Worm (Caenorhabditis elegans) whole organism, L1 larva: Measurements from ENCODE around the gene F09E5.8.

ENCODE experiments used
- C04F5.9 ChIP-seq: sonication (generic microtip); optimal IDR thresholded peaks from 2 replicates; lab custom pipeline; 2016; ENCODE audit warnings: missing genetic modification characterization, missing compliant biosample characterization
- C34B4.2 ChIP-seq: sonication (generic microtip); optimal IDR thresholded peaks from 2 replicates; lab custom pipeline; 2017; ENCODE audit warnings: mild to moderate bottlenecking, missing genetic modification characterization, missing compliant biosample characterization
- F16B12.6 ChIP-seq: fragments of 150-350 bp; optimal IDR thresholded peaks from 2 replicates; lab custom pipeline; 2014; ENCODE audit warnings: missing biosample characterization, missing genetic modification characterization
- aly-2 ChIP-seq: fragments of 150-350 bp; optimal IDR thresholded peaks from 2 replicates; lab custom pipeline; 2014; ENCODE audit warnings: missing biosample characterization, missing genetic modification characterization
- ama-1 ChIP-seq: fragments of 150-350 bp; optimal IDR thresholded peaks from 2 replicates; lab custom pipeline; 2014
- ceh-82 ChIP-seq, 3 experiments: fragments of 150-350 bp in 1 of 3; sonication (generic microtip) in 2 of 3; optimal IDR thresholded peaks; 2 replicates each; lab custom pipeline; 2014 to 2017; ENCODE audit warnings: missing biosample characterization in 3 of 3, missing genetic modification characterization in 3 of 3
- ceh-88 ChIP-seq: fragments of 200-800 bp; sonication (Bioruptor generic); IDR thresholded peaks from 2 replicates; pipeline ENCODE4 v1.3.6; 2022; ENCODE audit warnings: missing genetic modification characterization, missing compliant biosample characterization
- ceh-90 ChIP-seq: sonication (generic microtip); optimal IDR thresholded peaks from 2 replicates; lab custom pipeline; 2016; ENCODE audit warnings: missing genetic modification characterization, missing compliant biosample characterization
- ces-1 ChIP-seq: fragments of 150-350 bp; optimal IDR thresholded peaks from 2 replicates; lab custom pipeline; 2014; ENCODE audit warnings: missing biosample characterization, missing genetic modification reagents, missing genetic modification characterization
- dpl-1 ChIP-seq, 3 experiments: fragments of 150-350 bp in 2 of 3; sonication (generic microtip) in 1 of 3; optimal IDR thresholded peaks; 2 replicates each; lab custom pipeline; 2014 to 2017; ENCODE audit warnings: missing biosample characterization in 3 of 3, missing genetic modification characterization in 3 of 3, missing genetic modification reagents in 3 of 3
- dsc-1 ChIP-seq: sonication (generic microtip); optimal IDR thresholded peaks from 2 replicates; lab custom pipeline; 2016; ENCODE audit warnings: mild to moderate bottlenecking, missing genetic modification characterization, missing compliant biosample characterization
- efl-1 ChIP-seq, 4 experiments: fragments of 150-350 bp; optimal IDR thresholded peaks in 3 of 4; peaks in 1 of 4; 1 replicate in 1 of 4; 2 replicates in 3 of 4; lab custom pipeline; 2014; ENCODE audit warnings: missing biosample characterization in 2 of 4, missing genetic modification characterization in 2 of 4, missing genetic modification reagents in 2 of 4
- efl-3 ChIP-seq: fragments of 200-800 bp; sonication (Bioruptor generic); optimal IDR thresholded peaks from 2 replicates; lab custom pipeline; 2018; ENCODE audit warnings: mild to moderate bottlenecking, missing genetic modification characterization, missing compliant biosample characterization
- egl-27 ChIP-seq, 2 experiments: fragments of 150-350 bp in 1 of 2; sonication (generic microtip); optimal IDR thresholded peaks; 3 replicates each; lab custom pipeline; 2017 to 2018; ENCODE audit warnings: missing biosample characterization in 2 of 2, missing genetic modification characterization in 2 of 2, missing genetic modification reagents in 2 of 2
- elt-3 ChIP-seq, 6 experiments: fragments of 150-350 bp in 1 of 6; sonication (generic microtip); optimal IDR thresholded peaks; 2 replicates each; lab custom pipeline; 2017 to 2018; ENCODE audit warnings: missing biosample characterization in 6 of 6, missing genetic modification characterization in 6 of 6, inconsistent platforms in 1 of 6
- fkh-8 ChIP-seq: sonication (generic microtip); optimal IDR thresholded peaks from 2 replicates; lab custom pipeline; 2016; ENCODE audit warnings: mild to moderate bottlenecking, missing genetic modification characterization, missing compliant biosample characterization
- fos-1 ChIP-seq: fragments of 150-350 bp; optimal IDR thresholded peaks from 2 replicates; lab custom pipeline; 2014; ENCODE audit warnings: missing biosample characterization, missing genetic modification characterization
- grh-1 ChIP-seq: fragments of 200-800 bp; sonication (Bioruptor generic); IDR thresholded peaks from 2 replicates; pipeline ENCODE4 v1.3.6; 2022; ENCODE audit warnings: missing genetic modification reagents, missing genetic modification characterization, missing compliant biosample characterization
- hpl-2 ChIP-seq: fragments of 150-350 bp; optimal IDR thresholded peaks from 2 replicates; lab custom pipeline; 2014; ENCODE audit warnings: missing biosample characterization, missing genetic modification reagents, missing genetic modification characterization
- irx-1 ChIP-seq: sonication (generic microtip); optimal IDR thresholded peaks from 2 replicates; lab custom pipeline; 2016; ENCODE audit warnings: missing genetic modification characterization, missing compliant biosample characterization
- isw-1 ChIP-seq: fragments of 200-800 bp; sonication (Bioruptor generic); IDR thresholded peaks from 2 replicates; pipeline ENCODE4 v1.3.6; 2022; ENCODE audit warnings: missing genetic modification characterization, missing compliant biosample characterization
- lin-13 ChIP-seq: fragments of 150-350 bp; optimal IDR thresholded peaks from 2 replicates; lab custom pipeline; 2014; ENCODE audit warnings: missing biosample characterization, missing genetic modification reagents, missing genetic modification characterization
- lin-14 ChIP-seq: fragments of 200-800 bp; sonication (Bioruptor generic); optimal IDR thresholded peaks from 2 replicates; lab custom pipeline; 2018; ENCODE audit warnings: mild to moderate bottlenecking, missing genetic modification characterization, moderate library complexity, missing compliant biosample characterization
- lin-15B ChIP-seq: fragments of 150-350 bp; sonication (generic microtip); optimal IDR thresholded peaks from 3 replicates; lab custom pipeline; 2014; ENCODE audit warnings: missing biosample characterization, missing genetic modification characterization
- lsy-2 ChIP-seq, 2 experiments: fragments of 150-350 bp; optimal IDR thresholded peaks; 2 replicates each; lab custom pipeline; 2014; ENCODE audit warnings: missing biosample characterization in 2 of 2, missing genetic modification characterization in 2 of 2
- mdl-1 ChIP-seq, 2 experiments: fragments of 150-350 bp; optimal IDR thresholded peaks; 2 replicates each; lab custom pipeline; 2014 to 2017; ENCODE audit warnings: missing biosample characterization in 2 of 2, missing genetic modification characterization in 2 of 2, inconsistent platforms in 1 of 2
- mef-2 ChIP-seq: fragments of 150-350 bp; optimal IDR thresholded peaks from 2 replicates; lab custom pipeline; 2014; ENCODE audit warnings: missing biosample characterization, missing genetic modification characterization
- nhr-11 ChIP-seq: fragments of 150-350 bp; optimal IDR thresholded peaks from 2 replicates; lab custom pipeline; 2014; ENCODE audit warnings: missing biosample characterization, missing genetic modification characterization
- nhr-19 ChIP-seq: fragments of 200-800 bp; sonication (Bioruptor generic); conservative IDR thresholded peaks from 2 replicates; pipeline ENCODE4 v1.3.6; 2022; ENCODE audit warnings: missing genetic modification characterization, missing compliant biosample characterization
- nhr-20 ChIP-seq: sonication (generic microtip); optimal IDR thresholded peaks from 2 replicates; lab custom pipeline; 2016; ENCODE audit warnings: mild to moderate bottlenecking, missing genetic modification characterization, missing compliant biosample characterization
- nhr-237 ChIP-seq: fragments of 150-350 bp; optimal IDR thresholded peaks from 2 replicates; lab custom pipeline; 2014; ENCODE audit warnings: missing biosample characterization, missing genetic modification characterization
- nhr-28 ChIP-seq: fragments of 150-350 bp; optimal IDR thresholded peaks from 2 replicates; lab custom pipeline; 2014; ENCODE audit warnings: missing biosample characterization, missing genetic modification characterization
- nhr-47 ChIP-seq: sonication (generic microtip); optimal IDR thresholded peaks from 2 replicates; lab custom pipeline; 2016; ENCODE audit warnings: mild to moderate bottlenecking, missing genetic modification characterization, moderate library complexity, missing compliant biosample characterization
- nhr-71 ChIP-seq: sonication (generic microtip); optimal IDR thresholded peaks from 2 replicates; lab custom pipeline; 2016; ENCODE audit warnings: mild to moderate bottlenecking, missing genetic modification characterization, moderate library complexity, missing compliant biosample characterization
- nhr-77 ChIP-seq: fragments of 150-350 bp; optimal IDR thresholded peaks from 2 replicates; lab custom pipeline; 2014; ENCODE audit warnings: missing biosample characterization, missing genetic modification characterization
- nhr-84 ChIP-seq: sonication (generic microtip); optimal IDR thresholded peaks from 2 replicates; lab custom pipeline; 2017; ENCODE audit warnings: missing biosample characterization, missing genetic modification characterization
- nhr-90 ChIP-seq: sonication (generic microtip); optimal IDR thresholded peaks from 2 replicates; lab custom pipeline; 2016; ENCODE audit warnings: mild to moderate bottlenecking, missing genetic modification characterization, missing compliant biosample characterization; ENCODE audit not compliant: poor library complexity
- pqm-1 ChIP-seq: sonication (generic microtip); optimal IDR thresholded peaks from 3 replicates; lab custom pipeline; 2017; ENCODE audit warnings: missing biosample characterization, missing genetic modification characterization
- skn-1 ChIP-seq: fragments of 150-350 bp; optimal IDR thresholded peaks from 2 replicates; lab custom pipeline; 2014; ENCODE audit warnings: missing biosample characterization, missing genetic modification characterization
- snu-23 ChIP-seq: sonication (generic microtip); optimal IDR thresholded peaks from 2 replicates; lab custom pipeline; 2016; ENCODE audit warnings: missing genetic modification characterization, missing compliant biosample characterization
- sox-4 ChIP-seq: sonication (generic microtip); optimal IDR thresholded peaks from 2 replicates; lab custom pipeline; 2016; ENCODE audit warnings: missing genetic modification characterization, missing compliant biosample characterization
- sptf-1 ChIP-seq: fragments of 150-350 bp; optimal IDR thresholded peaks from 2 replicates; lab custom pipeline; 2014; ENCODE audit warnings: missing biosample characterization, missing genetic modification characterization
- unc-130 ChIP-seq: fragments of 150-350 bp; optimal IDR thresholded peaks from 2 replicates; lab custom pipeline; 2017; ENCODE audit warnings: missing biosample characterization, missing genetic modification characterization, inconsistent platforms
- unc-30 ChIP-seq: sonication (generic microtip); optimal IDR thresholded peaks from 2 replicates; lab custom pipeline; 2017; ENCODE audit warnings: missing biosample characterization, missing genetic modification characterization
- unc-62 ChIP-seq: fragments of 150-350 bp; optimal IDR thresholded peaks from 2 replicates; lab custom pipeline; 2014; ENCODE audit warnings: missing biosample characterization, missing genetic modification reagents, missing genetic modification characterization
- unc-86 ChIP-seq: sonication (generic microtip); optimal IDR thresholded peaks from 2 replicates; lab custom pipeline; 2016; ENCODE audit warnings: missing genetic modification characterization, missing compliant biosample characterization
- unc-98 ChIP-seq: fragments of 200-800 bp; sonication (Bioruptor generic); IDR thresholded peaks from 2 replicates; pipeline ENCODE4 v1.3.6; 2022; ENCODE audit warnings: missing genetic modification characterization, missing compliant biosample characterization
- vab-15 ChIP-seq: sonication (generic microtip); optimal IDR thresholded peaks from 2 replicates; lab custom pipeline; 2017; ENCODE audit warnings: missing genotype, mild to moderate bottlenecking, missing genetic modification characterization, missing compliant biosample characterization
- xbp-1 ChIP-seq: sonication (generic microtip); optimal IDR thresholded peaks from 2 replicates; lab custom pipeline; 2016; ENCODE audit warnings: missing genetic modification characterization, missing compliant biosample characterization
- ztf-4 ChIP-seq: fragments of 150-350 bp; optimal IDR thresholded peaks from 2 replicates; lab custom pipeline; 2014; ENCODE audit warnings: missing biosample characterization, missing genetic modification characterization

Gene F09E5.8

DNA sequence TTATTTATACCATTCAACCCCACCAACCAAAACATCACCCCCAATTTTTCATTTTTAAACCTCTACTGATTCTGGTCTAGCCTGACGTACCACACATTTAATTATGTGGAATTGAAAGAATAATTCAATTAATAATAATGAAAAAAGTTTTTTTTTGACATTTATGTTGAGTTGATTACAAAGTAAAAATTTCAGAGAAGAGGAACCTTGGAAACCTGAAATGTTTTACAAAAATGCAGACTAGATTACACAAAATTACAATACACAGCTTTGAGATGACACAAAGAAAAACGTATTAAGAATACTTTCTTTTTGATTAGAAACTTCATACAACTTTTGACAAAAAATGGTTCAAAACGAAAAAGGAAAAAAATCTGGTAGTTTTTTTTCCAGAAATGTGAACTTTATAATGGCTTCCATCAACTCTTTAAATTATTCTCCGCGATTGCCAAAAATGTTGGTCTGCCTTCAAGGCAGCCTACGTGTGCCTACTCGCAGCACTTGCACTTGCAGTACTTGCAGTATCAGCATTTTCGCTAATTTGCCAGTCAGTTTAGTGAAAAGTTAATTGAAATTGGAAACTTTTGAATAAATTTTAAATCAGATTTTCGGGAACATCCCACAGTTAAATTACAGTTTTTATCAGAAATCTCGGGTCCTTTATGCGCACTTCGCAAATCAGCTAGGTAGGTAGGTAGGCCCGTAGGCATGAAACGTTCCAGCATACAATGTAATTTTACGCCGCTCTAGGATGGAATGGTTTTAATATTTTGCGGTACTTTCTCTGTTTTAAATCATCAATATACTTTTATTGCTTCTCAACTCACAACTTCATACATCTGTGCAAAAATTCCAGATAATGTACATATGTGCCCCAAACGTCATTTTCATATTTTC is 9.5 kb upstream of the F09E5.8 start:
- TF ChIP-seq nhr-90 (tag; lab: Kevin White, UChicago) (no peak), nhr-47 (peak; percentile 3), nhr-11 (tag; lab: Kevin White, UChicago) (peak; percentile 15), ama-1 (lab: Kevin White, UChicago) (peak; percentile 44), egl-27 (tag; optimal IDR thresholded peaks at IDR 0.05; lab: Kevin White, UChicago) (no peak), ces-1 (GFP tag; lab: Kevin White, UChicago) (no peak), sox-4 (tag; lab: Kevin White, UChicago) (no peak), lin-15B (no peak), sptf-1 (no peak), irx-1 (tag; lab: Kevin White, UChicago) (no peak), snu-23 (no peak), C34B4.2 (tag; lab: Kevin White, UChicago) (no peak), unc-98 (GFP tag; lab: Robert Waterston, UW) (no peak), skn-1 (no peak), nhr-237 (no peak), unc-86 (tag; lab: Kevin White, UChicago) (no peak), dsc-1 (tag; lab: Kevin White, UChicago) (no peak), ztf-4 (tag; lab: Kevin White, UChicago) (no peak), unc-62 (GFP tag; lab: Kevin White, UChicago) (no peak), efl-3 (GFP tag; lab: Kevin White, UChicago) (no peak), ceh-88 (GFP tag; lab: Robert Waterston, UW) (peak; percentile 25; the same call in 1 of the 2 replicates), grh-1 (GFP tag; lab: Robert Waterston, UW) (no peak), fkh-8 (tag; lab: Kevin White, UChicago) (peak; percentile 62), nhr-19 (no peak), nhr-84 (tag; lab: Kevin White, UChicago) (no peak), fos-1 (peak; percentile 10), aly-2 (tag; lab: Kevin White, UChicago) (peak; percentile 76), lin-14 (GFP tag; lab: Kevin White, UChicago) (no peak), ceh-82 (tag; optimal IDR thresholded peaks at IDR 0.05; lab: Kevin White, UChicago) (no peak), ceh-90 (tag; lab: Kevin White, UChicago) (no peak), elt-3 (tag; optimal IDR thresholded peaks at IDR 0.05; lab: Kevin White, UChicago) (no peak), lin-13 (GFP tag; lab: Kevin White, UChicago) (no peak), C04F5.9 (tag; lab: Kevin White, UChicago) (no peak), mef-2 (tag; lab: Kevin White, UChicago) (no peak), unc-130 (no peak), vab-15 (tag; lab: Kevin White, UChicago) (no peak), lsy-2 (tag; optimal IDR thresholded peaks at IDR 0.05; lab: Kevin White, UChicago) (peak in 1 of 2 experiments; percentile 36), hpl-2 (GFP tag; lab: Kevin White, UChicago) (no peak), unc-30 (tag; lab: Kevin White, UChicago) (no peak)

DNA sequence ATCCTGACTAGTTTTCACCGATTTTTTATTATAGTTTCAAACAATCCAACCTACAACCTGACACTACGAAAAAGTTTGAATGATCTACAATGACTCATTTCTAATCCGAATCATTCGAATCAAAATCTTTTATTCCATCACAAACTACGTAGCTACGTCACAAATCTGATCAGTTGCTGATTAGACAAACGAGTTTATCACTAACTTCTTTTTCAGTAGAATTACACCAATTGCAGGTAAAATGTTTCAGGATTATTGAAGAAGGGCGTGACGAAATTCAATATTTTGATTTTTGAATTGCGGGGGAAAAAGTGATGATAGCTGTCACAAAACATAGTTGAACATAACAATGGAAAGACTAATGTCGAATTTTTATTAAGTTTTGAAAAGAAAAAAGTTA is 8.9 kb upstream of the F09E5.8 start:
- peak; percentile 43 for TF ChIP-seq fkh-8 (tag; lab: Kevin White, UChicago)
- no peak for TF ChIP-seq nhr-28 (tag; lab: Kevin White, UChicago)
- no peak for TF ChIP-seq mdl-1 (tag; optimal IDR thresholded peaks at IDR 0.05; lab: Kevin White, UChicago)
- no peak for TF ChIP-seq nhr-11 (tag; lab: Kevin White, UChicago)
- TF ChIP-seq efl-1 (optimal IDR thresholded peaks at IDR 0.05; lab: Kevin White, UChicago) = no peak
- TF ChIP-seq efl-1 (GFP tag; optimal IDR thresholded peaks at IDR 0.05 in 1 of 2; lab: Kevin White, UChicago) = peak in 1 of 2 experiments; percentile 67
- no peak for TF ChIP-seq isw-1 (GFP tag; lab: Robert Waterston, UW)
- no peak for TF ChIP-seq pqm-1 (tag; lab: Kevin White, UChicago)
- TF ChIP-seq F16B12.6 (tag; lab: Kevin White, UChicago) = no peak
- TF ChIP-seq ama-1 (lab: Kevin White, UChicago) = no peak
- TF ChIP-seq nhr-237 = no peak
- peak; percentile 95 for TF ChIP-seq dsc-1 (tag; lab: Kevin White, UChicago)
- TF ChIP-seq nhr-20 (tag; lab: Kevin White, UChicago) = no peak
- peak; percentile 40 for TF ChIP-seq nhr-47
- TF ChIP-seq xbp-1 (tag; lab: Kevin White, UChicago) = no peak
- TF ChIP-seq nhr-71 (tag; lab: Kevin White, UChicago) = peak; percentile 32
- no peak for TF ChIP-seq fos-1
- TF ChIP-seq dpl-1 (GFP tag; optimal IDR thresholded peaks at IDR 0.05; lab: Kevin White, UChicago) = no peak
- TF ChIP-seq ceh-88 (GFP tag; lab: Robert Waterston, UW) = no peak
- no peak for TF ChIP-seq vab-15 (tag; lab: Kevin White, UChicago)
- no peak for TF ChIP-seq nhr-77 (tag; lab: Kevin White, UChicago)
- TF ChIP-seq nhr-19 = no peak
